Fruit fly (Drosophila melanogaster): ENCODE data around the gene CG33099.

CG33099 gene

dm6 chr3R:22524344-22525072 is 5.9 kb downstream of the CG33099 start (continued):
- TF ChIP-seq Abd-B (GFP tag; optimal IDR thresholded peaks at IDR 0.05) (no peak), CG7372 (GFP tag; IDR thresholded peaks at IDR 0.05) (no peak), vnd (GFP tag; IDR thresholded peaks at IDR 0.05; ENCODE audit: partially characterized antibody) (no peak), bigmax (GFP tag; optimal IDR thresholded peaks at IDR 0.05) (no peak), CG2712 (tag; optimal IDR thresholded peaks at IDR 0.05) (peak; percentile 38), pfk (GFP tag; optimal IDR thresholded peaks at IDR 0.05) (peak; percentile 32), CG30431 (GFP tag; optimal IDR thresholded peaks at IDR 0.05) (no peak), vvl (GFP tag; IDR thresholded peaks at IDR 0.05) (no peak; the same call in 1 of the 2 replicates), gem (tag; optimal IDR thresholded peaks at IDR 0.05) (peak; percentile 57), CTCF (GFP tag; optimal IDR thresholded peaks at IDR 0.05) (peak; percentile 41), HmgD (GFP tag; optimal IDR thresholded peaks at IDR 0.05) (no peak), NC2β (GFP tag; optimal IDR thresholded peaks at IDR 0.05) (no peak), CG9797 (GFP tag; optimal IDR thresholded peaks at IDR 0.05) (no peak), insv (GFP tag; optimal IDR thresholded peaks at IDR 0.05) (peak in 1 of 2 experiments; percentile 23), CG15269 (tag; optimal IDR thresholded peaks at IDR 0.05) (peak; percentile 63), da (GFP tag; optimal IDR thresholded peaks at IDR 0.05) (no peak), CG34224 (GFP tag; IDR thresholded peaks at IDR 0.05; ENCODE audit: partially characterized antibody) (0 out of 3 replicates have a peak, but pooled peaks have one; percentile 10), Blimp-1 (GFP tag; optimal IDR thresholded peaks at IDR 0.05) (peak; percentile 67), CG8388 (GFP tag; optimal IDR thresholded peaks at IDR 0.05) (no peak), B-H2 (GFP tag; optimal IDR thresholded peaks at IDR 0.05) (no peak), Ada2b (GFP tag; IDR thresholded peaks at IDR 0.05) (no peak), CG18599 (GFP tag; optimal IDR thresholded peaks at IDR 0.05) (peak; percentile 43), sd (tag; optimal IDR thresholded peaks at IDR 0.05) (peak; percentile 95), kni (GFP tag; optimal IDR thresholded peaks at IDR 0.05) (peak; percentile 91), hkb (optimal IDR thresholded peaks at IDR 0.05) (no peak), hkb (GFP tag; IDR thresholded peaks at IDR 0.05) (peak; percentile 81), Mrtf (GFP tag; IDR thresholded peaks at IDR 0.05) (no peak), CG2875 (GFP tag; optimal IDR thresholded peaks at IDR 0.05) (peak; percentile 79), CG11504 (tag; optimal IDR thresholded peaks at IDR 0.05) (peak; percentile 43), CG1529 (GFP tag; optimal IDR thresholded peaks at IDR 0.05) (peak; percentile 65), D (optimal IDR thresholded peaks at IDR 0.05) (no peak), D (GFP tag; optimal IDR thresholded peaks at IDR 0.05) (peak; percentile 51), eyg (GFP tag; optimal IDR thresholded peaks at IDR 0.05) (peak; percentile 70), p53 (GFP tag; optimal IDR thresholded peaks at IDR 0.05) (no peak), CG12744 (GFP tag; optimal IDR thresholded peaks at IDR 0.05) (no peak), slp2 (GFP tag; optimal IDR thresholded peaks at IDR 0.05) (peak; percentile 41), Lim3 (GFP tag; IDR thresholded peaks at IDR 0.05) (no peak), mld (GFP tag; IDR thresholded peaks at IDR 0.05; ENCODE audit: partially characterized antibody) (no peak), CG11560 (tag; IDR thresholded peaks at IDR 0.05) (no peak), Nf-YA (GFP tag; IDR thresholded peaks at IDR 0.05) (peak; percentile 59; the same call in 1 of the 2 replicates), exex (tag; optimal IDR thresholded peaks at IDR 0.05) (peak; percentile 10), Atf-2 (GFP tag; optimal IDR thresholded peaks at IDR 0.05) (peak; percentile 14), Sry-δ (GFP tag; optimal IDR thresholded peaks at IDR 0.05) (peak; percentile 9), YL-1 (GFP tag; optimal IDR thresholded peaks at IDR 0.05) (peak; percentile 5), CG17186 (GFP tag; optimal IDR thresholded peaks at IDR 0.05) (peak; percentile 0), NK7.1 (GFP tag; optimal IDR thresholded peaks at IDR 0.05) (no peak), MBD-R2 (GFP tag; IDR thresholded peaks at IDR 0.05) (no peak), eve (GFP tag; optimal IDR thresholded peaks at IDR 0.05) (peak in 1 of 2 experiments; percentile 85), C15 (GFP tag; IDR thresholded peaks at IDR 0.05) (no peak), nerfin-2 (GFP tag; IDR thresholded peaks at IDR 0.05; ENCODE audit: partially characterized antibody) (no peak)

Data from whole organism, embryonic.